Fruit fly (Drosophila melanogaster) whole organism, embryonic: Measurements from ENCODE around the gene sunn.

Experiments used
- Atf6 ChIP-seq: fragments of 200-800 bp; sonication (Bioruptor generic); IDR thresholded peaks from 2 replicates; pipeline ENCODE4 v1.3.6; 2022; ENCODE audit warnings: missing biosample characterization, missing genetic modification characterization
- Awh ChIP-seq: fragments of 200-800 bp; sonication (Bioruptor generic); IDR thresholded peaks from 2 replicates; pipeline ENCODE4, ENCODE4 v1.3.6; 2022; ENCODE audit warnings: missing biosample characterization, missing genetic modification characterization
- Blimp-1 ChIP-seq: fragments of 200-800 bp; sonication (Bioruptor generic); optimal IDR thresholded peaks from 3 replicates; lab custom pipeline; 2018; ENCODE audit warnings: missing biosample characterization, missing genetic modification characterization, mild to moderate bottlenecking, moderate library complexity, missing genetic modification reagents
- BtbVII ChIP-seq: fragments of 200-800 bp; sonication (Bioruptor generic); optimal IDR thresholded peaks from 3 replicates; lab custom pipeline; 2017; ENCODE audit warnings: missing biosample characterization, mild to moderate bottlenecking, missing genetic modification characterization
- CG10267 ChIP-seq: fragments of 200-800 bp; sonication (Bioruptor generic); optimal IDR thresholded peaks from 2 replicates; lab custom pipeline; 2018; ENCODE audit warnings: missing biosample characterization, mild to moderate bottlenecking, missing genetic modification characterization, moderate library complexity
- CG11085 ChIP-seq: fragments of 200-800 bp; sonication (Bioruptor generic); IDR thresholded peaks from 2 replicates; pipeline ENCODE4 v1.3.6; 2022; ENCODE audit warnings: missing biosample characterization, missing genetic modification characterization
- CG12104 ChIP-seq: fragments of 200-800 bp; sonication (Bioruptor generic); optimal IDR thresholded peaks from 3 replicates; lab custom pipeline; 2016; ENCODE audit warnings: missing biosample characterization, missing genetic modification characterization
- CG13624 ChIP-seq: fragments of 200-800 bp; sonication (Bioruptor generic); optimal IDR thresholded peaks from 2 replicates; lab custom pipeline; 2016; ENCODE audit warnings: missing biosample characterization, missing genetic modification characterization
- CG14710 ChIP-seq: fragments of 200-800 bp; sonication (Bioruptor generic); optimal IDR thresholded peaks from 3 replicates; lab custom pipeline; 2019; ENCODE audit warnings: missing biosample characterization, mild to moderate bottlenecking, missing genetic modification characterization, moderate library complexity
- CG15073 ChIP-seq: fragments of 200-800 bp; sonication (Bioruptor generic); optimal IDR thresholded peaks from 2 replicates; lab custom pipeline; 2016; ENCODE audit warnings: missing biosample characterization, missing genetic modification characterization
- CG17328 ChIP-seq: fragments of 200-800 bp; sonication (Bioruptor generic); IDR thresholded peaks from 2 replicates; pipeline ENCODE4 v1.3.6; 2022; ENCODE audit warnings: missing biosample characterization, missing genetic modification characterization
- CG17568 ChIP-seq: fragments of 200-800 bp; sonication (Bioruptor generic); optimal IDR thresholded peaks from 2 replicates; lab custom pipeline; 2018; ENCODE audit warnings: missing biosample characterization, mild to moderate bottlenecking, missing genetic modification characterization, moderate library complexity
- CG2129 ChIP-seq: fragments of 200-800 bp; sonication (Bioruptor generic); IDR thresholded peaks from 2 replicates; pipeline ENCODE4 v1.3.6; 2022; ENCODE audit warnings: missing biosample characterization, missing genetic modification characterization; ENCODE audit not compliant: partially characterized antibody
- CG32767 ChIP-seq: fragments of 200-800 bp; sonication (Bioruptor generic); IDR thresholded peaks from 2 replicates; pipeline ENCODE4 v1.3.6; 2022; ENCODE audit warnings: missing biosample characterization, missing genetic modification characterization
- CG32772 ChIP-seq: fragments of 200-800 bp; sonication (Bioruptor generic); IDR thresholded peaks from 2 replicates; pipeline ENCODE4 v1.3.6; 2022; ENCODE audit warnings: missing biosample characterization, missing genetic modification characterization
- CG4282 ChIP-seq: fragments of 200-800 bp; sonication (Bioruptor generic); optimal IDR thresholded peaks from 2 replicates; lab custom pipeline; 2016; ENCODE audit warnings: missing biosample characterization, missing genetic modification characterization
- CG6175 ChIP-seq: fragments of 200-800 bp; sonication (Bioruptor generic); IDR thresholded peaks from 3 replicates; pipeline ENCODE4 v1.3.6; 2022; ENCODE audit warnings: missing biosample characterization, missing genetic modification characterization
- CG6272 ChIP-seq: fragments of 200-800 bp; sonication (Bioruptor generic); IDR thresholded peaks from 2 replicates; pipeline ENCODE4 v1.3.6; 2022; ENCODE audit warnings: missing biosample characterization, missing genetic modification characterization
- CG7372 ChIP-seq: fragments of 200-800 bp; sonication (Bioruptor generic); IDR thresholded peaks from 2 replicates; pipeline ENCODE4 v1.3.6; 2022; ENCODE audit warnings: missing biosample characterization, missing genetic modification characterization
- CG9817 ChIP-seq: fragments of 200-800 bp; sonication (Bioruptor generic); optimal IDR thresholded peaks from 2 replicates; lab custom pipeline; 2018; ENCODE audit warnings: missing biosample characterization, mild to moderate bottlenecking, missing genetic modification characterization, moderate library complexity
- CG9876 ChIP-seq: fragments of 200-800 bp; sonication (Bioruptor generic); optimal IDR thresholded peaks from 2 replicates; lab custom pipeline; 2016; ENCODE audit warnings: missing biosample characterization, missing genetic modification characterization
- D ChIP-seq, 2 experiments: fragments of 200-800 bp in 1 of 2; fragments of >200 bp in 1 of 2; sonication (Bioruptor generic) in 1 of 2; optimal IDR thresholded peaks; 2 replicates in 1 of 2; 3 replicates in 1 of 2; lab custom pipeline; 2017; ENCODE audit warnings: mild to moderate bottlenecking in 1 of 2, missing biosample characterization in 1 of 2, missing genetic modification characterization in 1 of 2, missing genetic modification reagents in 1 of 2
- Dbx ChIP-seq: fragments of 200-800 bp; sonication (Bioruptor generic); IDR thresholded peaks from 3 replicates; pipeline ENCODE4 v1.3.6; 2022; ENCODE audit warnings: missing biosample characterization, missing genetic modification characterization
- Dfd ChIP-seq, 2 experiments: fragments of >200 bp; optimal IDR thresholded peaks; 2 replicates each; lab custom pipeline; 2017; ENCODE audit warnings: missing biosample characterization in 2 of 2, missing genetic modification characterization in 2 of 2
- Doc2 ChIP-seq: fragments of 200-800 bp; sonication (Bioruptor generic); IDR thresholded peaks from 2 replicates; pipeline ENCODE4 v1.3.6; 2022; ENCODE audit warnings: missing biosample characterization, missing genetic modification characterization
- E2f1 ChIP-seq: fragments of 200-800 bp; sonication (Bioruptor generic); IDR thresholded peaks from 2 replicates; pipeline ENCODE4 v1.3.6; 2022; ENCODE audit warnings: missing biosample characterization, missing genetic modification characterization
- ERR ChIP-seq: fragments of 200-800 bp; sonication (Bioruptor generic); optimal IDR thresholded peaks from 2 replicates; lab custom pipeline; 2016; ENCODE audit warnings: missing biosample characterization, missing genetic modification characterization
- GATAe ChIP-seq: fragments of 200-800 bp; sonication (Bioruptor generic); conservative IDR thresholded peaks from 2 replicates; pipeline ENCODE4 v1.3.6; 2022; ENCODE audit warnings: missing biosample characterization, missing genetic modification characterization
- H15 ChIP-seq: fragments of 200-800 bp; sonication (Bioruptor generic); IDR thresholded peaks from 3 replicates; pipeline ENCODE4 v1.3.6; 2022; ENCODE audit warnings: missing biosample characterization, missing genetic modification characterization
- H2.0 ChIP-seq: fragments of 200-800 bp; sonication (Bioruptor generic); IDR thresholded peaks from 2 replicates; pipeline ENCODE4 v1.3.6; 2022; ENCODE audit warnings: missing biosample characterization, missing genetic modification characterization
- Hey ChIP-seq: fragments of 200-800 bp; sonication (Bioruptor generic); optimal IDR thresholded peaks from 3 replicates; lab custom pipeline; 2018; ENCODE audit warnings: missing biosample characterization, mild to moderate bottlenecking, missing genetic modification characterization
- HmgD ChIP-seq: fragments of 200-800 bp; sonication (Bioruptor generic); optimal IDR thresholded peaks from 3 replicates; lab custom pipeline; 2016; ENCODE audit warnings: missing biosample characterization, missing genetic modification characterization
- MESR4 ChIP-seq: fragments of 200-800 bp; sonication (Bioruptor generic); optimal IDR thresholded peaks from 2 replicates; lab custom pipeline; 2018; ENCODE audit warnings: missing biosample characterization, mild to moderate bottlenecking, missing genetic modification characterization, moderate library complexity
- NK7.1 ChIP-seq: fragments of 200-800 bp; sonication (Bioruptor generic); optimal IDR thresholded peaks from 3 replicates; lab custom pipeline; 2016; ENCODE audit warnings: missing biosample characterization, missing genetic modification characterization
- Oaz ChIP-seq: fragments of 200-800 bp; sonication (Bioruptor generic); IDR thresholded peaks from 2 replicates; pipeline ENCODE4 v1.3.6; 2022; ENCODE audit warnings: missing biosample characterization, missing genetic modification characterization
- PHDP ChIP-seq: fragments of 200-800 bp; sonication (Bioruptor generic); optimal IDR thresholded peaks from 3 replicates; lab custom pipeline; 2018; ENCODE audit warnings: missing biosample characterization, mild to moderate bottlenecking, missing genetic modification characterization, moderate library complexity
- Ravus ChIP-seq: fragments of 200-800 bp; sonication (Bioruptor generic); IDR thresholded peaks from 2 replicates; pipeline ENCODE4 v1.3.6; 2022; ENCODE audit warnings: missing biosample characterization, missing genetic modification characterization
- Spps ChIP-seq: fragments of 200-800 bp; sonication (Bioruptor generic); optimal IDR thresholded peaks from 2 replicates; lab custom pipeline; 2018; ENCODE audit warnings: missing biosample characterization, mild to moderate bottlenecking, missing genetic modification characterization
- az2 ChIP-seq: fragments of 200-800 bp; sonication (Bioruptor generic); optimal IDR thresholded peaks from 3 replicates; lab custom pipeline; 2016; ENCODE audit warnings: missing biosample characterization, missing genetic modification characterization
- bbx ChIP-seq: fragments of 200-800 bp; sonication (Bioruptor generic); IDR thresholded peaks from 2 replicates; pipeline ENCODE4 v1.3.6; 2022; ENCODE audit warnings: missing biosample characterization, missing genetic modification characterization; ENCODE audit not compliant: partially characterized antibody
- crp ChIP-seq, 2 experiments: fragments of 200-800 bp; sonication (Bioruptor generic); optimal IDR thresholded peaks; 2 replicates in 1 of 2; 3 replicates in 1 of 2; lab custom pipeline; 2017; ENCODE audit warnings: missing biosample characterization in 2 of 2, missing genetic modification characterization in 2 of 2, mild to moderate bottlenecking in 1 of 2, moderate library complexity in 1 of 2
- gro ChIP-seq: fragments of 200-800 bp; sonication (Bioruptor generic); optimal IDR thresholded peaks from 2 replicates; lab custom pipeline; 2016; ENCODE audit warnings: missing biosample characterization, missing genetic modification characterization
- h ChIP-seq: fragments of >200 bp; optimal IDR thresholded peaks from 2 replicates; lab custom pipeline; 2017
- odd ChIP-seq: fragments of 200-800 bp; sonication (Bioruptor generic); optimal IDR thresholded peaks from 2 replicates; lab custom pipeline; 2017; ENCODE audit warnings: missing biosample characterization, mild to moderate bottlenecking, missing genetic modification characterization
- schlank ChIP-seq: fragments of 200-800 bp; sonication (Bioruptor generic); optimal IDR thresholded peaks from 2 replicates; lab custom pipeline; 2018; ENCODE audit warnings: missing biosample characterization, mild to moderate bottlenecking, missing genetic modification characterization
- tio ChIP-seq: fragments of 200-800 bp; sonication (Bioruptor generic); optimal IDR thresholded peaks from 2 replicates; lab custom pipeline; 2017; ENCODE audit warnings: missing biosample characterization, missing genetic modification characterization, inconsistent platforms
- toy ChIP-seq: fragments of 200-800 bp; sonication (Bioruptor generic); IDR thresholded peaks from 2 replicates; pipeline ENCODE4 v1.3.6; 2022; ENCODE audit warnings: missing biosample characterization, missing genetic modification characterization
- trem ChIP-seq: fragments of 200-800 bp; optimal IDR thresholded peaks from 3 replicates; lab custom pipeline; 2019; ENCODE audit warnings: missing biosample characterization, mild to moderate bottlenecking, missing genetic modification characterization, moderate library complexity
- unc-4 ChIP-seq: fragments of 200-800 bp; sonication (Bioruptor generic); IDR thresholded peaks from 2 replicates; pipeline ENCODE4 v1.3.6; 2022; ENCODE audit warnings: missing biosample characterization, missing genetic modification characterization; ENCODE audit not compliant: partially characterized antibody

Gene sunn

DNA sequence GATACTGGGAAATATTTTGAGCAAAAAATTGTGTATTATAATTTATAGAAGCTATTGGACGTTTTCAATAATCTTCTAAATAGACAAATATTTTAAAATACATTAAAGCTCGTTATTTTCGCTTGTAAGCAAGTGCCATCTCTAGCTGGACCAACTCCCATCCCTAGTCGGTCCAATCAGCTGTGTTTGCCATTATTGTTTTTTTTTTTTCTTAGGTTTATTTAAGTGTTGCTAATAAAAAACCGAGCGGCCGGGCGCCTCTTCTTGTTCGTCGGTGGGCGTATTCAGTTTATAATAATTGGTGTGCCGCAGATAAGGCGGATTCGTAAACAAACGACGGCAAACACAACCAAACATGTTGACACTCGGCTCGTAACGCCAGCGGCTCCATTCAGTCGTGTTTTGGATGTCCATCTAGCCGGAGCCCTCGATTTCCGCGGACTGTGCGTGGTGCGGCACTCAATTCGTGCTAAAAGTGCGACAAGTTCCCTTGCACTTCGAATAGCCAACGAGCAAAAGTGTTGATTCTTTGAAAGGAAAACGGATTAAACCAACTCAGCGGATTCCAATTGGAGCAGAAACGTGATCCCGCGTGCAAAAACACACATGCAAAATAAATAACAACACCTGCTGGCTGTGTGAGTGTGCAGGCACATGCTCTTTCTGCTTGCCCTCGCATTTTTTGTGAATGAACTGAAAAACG is 44.2 kb upstream of the sunn start, which contains the start of gene Sugb (continued):
- TF ChIP-seq Ravus (GFP tag; lab: Robert Waterston, UW): no peak
- TF ChIP-seq HmgD (GFP tag; lab: Kevin White, UChicago): no peak
- TF ChIP-seq tio (GFP tag; lab: Kevin White, UChicago): no peak
- TF ChIP-seq CG6175 (GFP tag; lab: Robert Waterston, UW): 0 out of 3 replicates have a peak, but pooled peaks have one; percentile 39
- no peak for TF ChIP-seq CG32767 (GFP tag; lab: Robert Waterston, UW)
- peak; percentile 51; the same call in 1 of the 2 replicates for TF ChIP-seq CG7372 (GFP tag; lab: Robert Waterston, UW)
- TF ChIP-seq CG15073 (GFP tag; lab: Kevin White, UChicago): no peak
- TF ChIP-seq schlank (tag; lab: Kevin White, UChicago): peak; percentile 33
- TF ChIP-seq Atf6: peak; percentile 66; the same call in 1 of the 2 replicates
- TF ChIP-seq CG32772 (GFP tag; lab: Robert Waterston, UW): peak; percentile 56
- peak; percentile 80 for TF ChIP-seq PHDP (tag; lab: Kevin White, UChicago)
- peak; percentile 76 for TF ChIP-seq unc-4 (GFP tag; lab: Robert Waterston, UW)
- TF ChIP-seq MESR4 (GFP tag; lab: Kevin White, UChicago): peak; percentile 10
- peak; percentile 61 for TF ChIP-seq CG17568 (GFP tag; lab: Kevin White, UChicago)
- peak; percentile 59 for TF ChIP-seq odd (GFP tag; lab: Kevin White, UChicago)
- TF ChIP-seq CG10267 (tag; lab: Kevin White, UChicago): peak; percentile 35
- no peak for TF ChIP-seq CG4282
- TF ChIP-seq CG13624 (GFP tag; lab: Kevin White, UChicago): peak; percentile 83
- TF ChIP-seq Blimp-1 (GFP tag; lab: Kevin White, UChicago): peak; percentile 26
- TF ChIP-seq trem (tag; lab: Kevin White, UChicago): peak; percentile 39
- peak; percentile 62 for TF ChIP-seq az2 (GFP tag; lab: Kevin White, UChicago)
- TF ChIP-seq CG11085 (GFP tag; lab: Robert Waterston, UW): peak; percentile 14; the same call in 1 of the 2 replicates
- peak; percentile 52; the same call in 1 of the 3 replicates for TF ChIP-seq H15
- no peak for TF ChIP-seq D (optimal IDR thresholded peaks at IDR 0.05; lab: Kevin White, UChicago)
- TF ChIP-seq D (GFP tag; optimal IDR thresholded peaks at IDR 0.05; lab: Kevin White, UChicago): peak; percentile 2
- no peak for TF ChIP-seq ERR (GFP tag; lab: Kevin White, UChicago)
- no peak for TF ChIP-seq Dfd (GFP tag; optimal IDR thresholded peaks at IDR 0.05; lab: Kevin White, UChicago)
- TF ChIP-seq CG12104 (GFP tag; lab: Kevin White, UChicago): no peak
- TF ChIP-seq BtbVII (GFP tag; lab: Kevin White, UChicago): peak; percentile 55
- TF ChIP-seq CG9876 (GFP tag; lab: Kevin White, UChicago): no peak
- peak; percentile 55 for TF ChIP-seq NK7.1
- no peak for TF ChIP-seq h (lab: Kevin White, UChicago)
- TF ChIP-seq E2f1 (GFP tag; lab: Robert Waterston, UW): peak; percentile 41; the same call in 1 of the 2 replicates
- TF ChIP-seq bbx: peak; percentile 56; the same call in 1 of the 2 replicates
- peak; percentile 68 for TF ChIP-seq gro (GFP tag; lab: Kevin White, UChicago)
- TF ChIP-seq toy: no peak
- peak; percentile 32 for TF ChIP-seq CG2129
- TF ChIP-seq Oaz (GFP tag; lab: Robert Waterston, UW): no peak
- peak; percentile 23 for TF ChIP-seq CG14710 (tag; lab: Kevin White, UChicago)
- TF ChIP-seq H2.0 (GFP tag; lab: Robert Waterston, UW): peak; percentile 21; the same call in 1 of the 2 replicates
- TF ChIP-seq CG9817 (tag; lab: Kevin White, UChicago): peak; percentile 63
- TF ChIP-seq CG17328: peak; percentile 62
- no peak for TF ChIP-seq Doc2
- TF ChIP-seq CG6272 (GFP tag; lab: Robert Waterston, UW): peak; percentile 46; the same call in 1 of the 2 replicates
- TF ChIP-seq Dbx (GFP tag; lab: Robert Waterston, UW): no peak
- peak; percentile 35; the same call in 1 of the 2 replicates for TF ChIP-seq Awh
- TF ChIP-seq crp (GFP tag; optimal IDR thresholded peaks at IDR 0.05; lab: Kevin White, UChicago): peak; percentile 46 to 93
- TF ChIP-seq GATAe (GFP tag; lab: Robert Waterston, UW): no peak; the same call in 1 of the 2 replicates
- TF ChIP-seq Spps (tag; lab: Kevin White, UChicago): no peak
- TF ChIP-seq Hey (tag; lab: Kevin White, UChicago): peak; percentile 48
